Fruit fly (Drosophila melanogaster) Kc167 (cell line): ENCODE data around the gene mRpL4.

ENCODE experiments used
- Sin3A ChIP-seq: fragments of >200 bp; optimal IDR thresholded peaks from 2 replicates; lab custom pipeline; 2018; ENCODE audit warnings: missing external identifiers
- h ChIP-seq: fragments of >200 bp; optimal IDR thresholded peaks from 3 replicates; lab custom pipeline; 2018; ENCODE audit warnings: missing external identifiers

mRpL4 gene

dm6 chr2L:16279774-16280252 lies 49.1 kb downstream of the mRpL4 start:
- no peak for TF ChIP-seq Sin3A (lab: Kevin White, UChicago)

- no peak for TF ChIP-seq h (lab: Kevin White, UChicago)
Measured at dm6 chr2L:16278842-16279241, 50.1 kb downstream of the mRpL4 start.
